Fruit fly (Drosophila melanogaster): ENCODE measurements around the gene Psa.

Psa gene

dm6 chr3L:1484747-1485146 is 17.9 kb upstream of the Psa start:
- TF ChIP-seq Myc (optimal IDR thresholded peaks at IDR 0.05) (no peak), insv (optimal IDR thresholded peaks at IDR 0.05) (no peak), psq (optimal IDR thresholded peaks at IDR 0.05) (no peak), h (optimal IDR thresholded peaks at IDR 0.05) (no peak), ttk (optimal IDR thresholded peaks at IDR 0.05) (no peak), Sin3A (optimal IDR thresholded peaks at IDR 0.05) (no peak)

- no peak for TF ChIP-seq psq (optimal IDR thresholded peaks at IDR 0.05)
- no peak for TF ChIP-seq h (optimal IDR thresholded peaks at IDR 0.05)
- no peak for TF ChIP-seq Sin3A (optimal IDR thresholded peaks at IDR 0.05)
- TF ChIP-seq insv (optimal IDR thresholded peaks at IDR 0.05): no peak
- no peak for TF ChIP-seq Myc (optimal IDR thresholded peaks at IDR 0.05)
- no peak for TF ChIP-seq ttk (optimal IDR thresholded peaks at IDR 0.05)
Observed at dm6 chr3L:1488592-1489183, 14.0 kb upstream of the Psa start.

- TF ChIP-seq h (optimal IDR thresholded peaks at IDR 0.05): no peak
- no peak for TF ChIP-seq insv (optimal IDR thresholded peaks at IDR 0.05)
- no peak for TF ChIP-seq psq (optimal IDR thresholded peaks at IDR 0.05)
- TF ChIP-seq ttk (optimal IDR thresholded peaks at IDR 0.05): no peak
- TF ChIP-seq Myc (optimal IDR thresholded peaks at IDR 0.05): no peak
- no peak for TF ChIP-seq Sin3A (optimal IDR thresholded peaks at IDR 0.05)
Observed at dm6 chr3L:1489523-1489922, 13.1 kb upstream of the Psa start, which contains the start of gene stet. TSS of gene stet (minus strand) at chr3L:1489547.

dm6 chr3L:1495803-1496202 is 6.8 kb upstream of the Psa start:
- no peak for TF ChIP-seq Myc (optimal IDR thresholded peaks at IDR 0.05)
- TF ChIP-seq insv (optimal IDR thresholded peaks at IDR 0.05): no peak
- TF ChIP-seq Sin3A (optimal IDR thresholded peaks at IDR 0.05): no peak
- no peak for TF ChIP-seq h (optimal IDR thresholded peaks at IDR 0.05)
- TF ChIP-seq ttk (optimal IDR thresholded peaks at IDR 0.05): no peak
- TF ChIP-seq psq (optimal IDR thresholded peaks at IDR 0.05): no peak

- TF ChIP-seq Myc (optimal IDR thresholded peaks at IDR 0.05) (no peak), Sin3A (optimal IDR thresholded peaks at IDR 0.05) (no peak), ttk (optimal IDR thresholded peaks at IDR 0.05) (no peak), psq (optimal IDR thresholded peaks at IDR 0.05) (no peak)
Observed at dm6 chr3L:1496408-1496807, 6.2 kb upstream of the Psa start, which contains the start of gene CG12084. TSS of gene CG12084 (minus strand) at chr3L:1496643.

- TF ChIP-seq ttk (optimal IDR thresholded peaks at IDR 0.05) (no peak), insv (optimal IDR thresholded peaks at IDR 0.05) (no peak), Myc (optimal IDR thresholded peaks at IDR 0.05) (no peak)
Observed at dm6 chr3L:1515820-1516540, 13.3 kb downstream of the Psa start.

- TF ChIP-seq h (optimal IDR thresholded peaks at IDR 0.05): no peak
- no peak for TF ChIP-seq Myc (optimal IDR thresholded peaks at IDR 0.05)
- TF ChIP-seq Sin3A (optimal IDR thresholded peaks at IDR 0.05): no peak
- no peak for TF ChIP-seq psq (optimal IDR thresholded peaks at IDR 0.05)
- TF ChIP-seq ttk (optimal IDR thresholded peaks at IDR 0.05): no peak
- TF ChIP-seq insv (optimal IDR thresholded peaks at IDR 0.05): no peak
Observed at dm6 chr3L:1516631-1517273, 14.1 kb downstream of the Psa start, which contains the start of gene cue. TSS of gene cue (minus strand) at chr3L:1517271.

- TF ChIP-seq Sin3A (optimal IDR thresholded peaks at IDR 0.05) (no peak), h (optimal IDR thresholded peaks at IDR 0.05) (no peak)
Observed at dm6 chr3L:1517274-1518047, 14.8 kb downstream of the Psa start.

- no peak for TF ChIP-seq insv (optimal IDR thresholded peaks at IDR 0.05)
- no peak for TF ChIP-seq Sin3A (optimal IDR thresholded peaks at IDR 0.05)
- no peak for TF ChIP-seq psq (optimal IDR thresholded peaks at IDR 0.05)
- TF ChIP-seq Myc (optimal IDR thresholded peaks at IDR 0.05): no peak
- no peak for TF ChIP-seq h (optimal IDR thresholded peaks at IDR 0.05)
- TF ChIP-seq ttk (optimal IDR thresholded peaks at IDR 0.05): no peak
Observed at dm6 chr3L:1518715-1519603, 16.3 kb downstream of the Psa start.

- TF ChIP-seq psq (optimal IDR thresholded peaks at IDR 0.05): no peak
- no peak for TF ChIP-seq Myc (optimal IDR thresholded peaks at IDR 0.05)
- no peak for TF ChIP-seq ttk (optimal IDR thresholded peaks at IDR 0.05)
- no peak for TF ChIP-seq h (optimal IDR thresholded peaks at IDR 0.05)
- TF ChIP-seq Sin3A (optimal IDR thresholded peaks at IDR 0.05): no peak
- TF ChIP-seq insv (optimal IDR thresholded peaks at IDR 0.05): no peak
Observed at dm6 chr3L:1531159-1531558, 28.5 kb downstream of the Psa start, which contains the start of gene Ir62a. TSS of gene Ir62a (minus strand) at chr3L:1531259.
